Fruit fly (Drosophila melanogaster) whole organism, embryonic: ENCODE data around the gene CG17929.

Experiments used
- Adf1 ChIP-seq: fragments of 200-800 bp; sonication (Bioruptor generic); IDR thresholded peaks from 2 replicates; pipeline ENCODE4 v1.3.6; 2022; ENCODE audit warnings: missing biosample characterization, missing genetic modification characterization
- Awh ChIP-seq: fragments of 200-800 bp; sonication (Bioruptor generic); IDR thresholded peaks from 2 replicates; pipeline ENCODE4, ENCODE4 v1.3.6; 2022; ENCODE audit warnings: missing biosample characterization, missing genetic modification characterization
- Blimp-1 ChIP-seq: fragments of 200-800 bp; sonication (Bioruptor generic); optimal IDR thresholded peaks from 3 replicates; lab custom pipeline; 2018; ENCODE audit warnings: missing biosample characterization, missing genetic modification characterization, mild to moderate bottlenecking, moderate library complexity, missing genetic modification reagents
- BtbVII ChIP-seq: fragments of 200-800 bp; sonication (Bioruptor generic); optimal IDR thresholded peaks from 3 replicates; lab custom pipeline; 2017; ENCODE audit warnings: missing biosample characterization, mild to moderate bottlenecking, missing genetic modification characterization
- CG10654 ChIP-seq: fragments of 200-800 bp; sonication (Bioruptor generic); optimal IDR thresholded peaks from 2 replicates; lab custom pipeline; 2016; ENCODE audit warnings: missing biosample characterization, missing genetic modification characterization
- CG11398 ChIP-seq: fragments of 200-800 bp; sonication (Bioruptor generic); optimal IDR thresholded peaks from 2 replicates; lab custom pipeline; 2016; ENCODE audit warnings: missing biosample characterization, missing genetic modification characterization
- CG12236 ChIP-seq: fragments of 200-800 bp; sonication (Bioruptor generic); optimal IDR thresholded peaks from 2 replicates; lab custom pipeline; 2016; ENCODE audit warnings: missing biosample characterization, missing genetic modification characterization
- CG13894 ChIP-seq: fragments of 200-800 bp; sonication (Bioruptor generic); optimal IDR thresholded peaks from 3 replicates; lab custom pipeline; 2018; ENCODE audit warnings: missing biosample characterization, mild to moderate bottlenecking, missing genetic modification characterization, moderate library complexity
- CG15601 ChIP-seq: fragments of 200-800 bp; sonication (Bioruptor generic); optimal IDR thresholded peaks from 3 replicates; lab custom pipeline; 2019; ENCODE audit warnings: missing biosample characterization, mild to moderate bottlenecking, missing genetic modification characterization, moderate library complexity
- CG17186 ChIP-seq: fragments of 200-800 bp; sonication (Bioruptor generic); optimal IDR thresholded peaks from 3 replicates; lab custom pipeline; 2017; ENCODE audit warnings: missing biosample characterization, missing genetic modification reagents, missing genetic modification characterization
- CG2889 ChIP-seq: fragments of 200-800 bp; sonication (Bioruptor generic); IDR thresholded peaks from 3 replicates; pipeline ENCODE4 v1.3.6; 2022; ENCODE audit warnings: missing biosample characterization, missing genetic modification characterization
- CG3995 ChIP-seq: fragments of 200-800 bp; sonication (Bioruptor generic); optimal IDR thresholded peaks from 3 replicates; lab custom pipeline; 2016; ENCODE audit warnings: missing biosample characterization, missing genetic modification characterization
- CG42726 ChIP-seq: fragments of 200-800 bp; sonication (Bioruptor generic); IDR thresholded peaks from 2 replicates; pipeline ENCODE4 v1.3.6; 2022; ENCODE audit warnings: missing biosample characterization, missing genetic modification characterization; ENCODE audit not compliant: partially characterized antibody
- CG4617 ChIP-seq: fragments of 200-800 bp; sonication (Bioruptor generic); optimal IDR thresholded peaks from 3 replicates; lab custom pipeline; 2016; ENCODE audit warnings: missing biosample characterization, missing genetic modification characterization, borderline replicate concordance
- CG6254 ChIP-seq: fragments of 200-800 bp; sonication (Bioruptor generic); optimal IDR thresholded peaks from 3 replicates; lab custom pipeline; 2017; ENCODE audit warnings: mild to moderate bottlenecking, missing biosample characterization, missing genetic modification reagents, missing genetic modification characterization
- CG8944 ChIP-seq: fragments of 200-800 bp; sonication (Bioruptor generic); optimal IDR thresholded peaks from 3 replicates; lab custom pipeline; 2016; ENCODE audit warnings: missing biosample characterization, missing genetic modification characterization
- Dad ChIP-seq: fragments of 200-800 bp; sonication (Bioruptor generic); optimal IDR thresholded peaks from 3 replicates; lab custom pipeline; 2016; ENCODE audit warnings: missing biosample characterization, missing genetic modification characterization
- Doc2 ChIP-seq: fragments of 200-800 bp; sonication (Bioruptor generic); IDR thresholded peaks from 2 replicates; pipeline ENCODE4 v1.3.6; 2022; ENCODE audit warnings: missing biosample characterization, missing genetic modification characterization
- HHEX ChIP-seq: fragments of 200-800 bp; sonication (Bioruptor generic); optimal IDR thresholded peaks from 3 replicates; lab custom pipeline; 2017; ENCODE audit warnings: missing biosample characterization, mild to moderate bottlenecking, missing genetic modification characterization, missing genetic modification reagents
- Hsf ChIP-seq: fragments of 200-800 bp; sonication (Bioruptor generic); optimal IDR thresholded peaks from 3 replicates; lab custom pipeline; 2016; ENCODE audit warnings: missing biosample characterization, missing genetic modification characterization
- Kr ChIP-seq: fragments of 200-800 bp; sonication (Bioruptor generic); optimal IDR thresholded peaks from 2 replicates; lab custom pipeline; 2017; ENCODE audit warnings: missing biosample characterization, mild to moderate bottlenecking, missing genetic modification characterization
- MESR4 ChIP-seq: fragments of 200-800 bp; sonication (Bioruptor generic); optimal IDR thresholded peaks from 2 replicates; lab custom pipeline; 2018; ENCODE audit warnings: missing biosample characterization, mild to moderate bottlenecking, missing genetic modification characterization, moderate library complexity
- NC2α ChIP-seq: fragments of 200-800 bp; sonication (Bioruptor generic); optimal IDR thresholded peaks from 2 replicates; lab custom pipeline; 2016; ENCODE audit warnings: missing biosample characterization, missing genetic modification characterization
- Nf-YA ChIP-seq: fragments of 200-800 bp; sonication (Bioruptor generic); IDR thresholded peaks from 2 replicates; pipeline ENCODE4 v1.3.6; 2022; ENCODE audit warnings: missing biosample characterization, missing genetic modification characterization
- Oli ChIP-seq: fragments of 200-800 bp; sonication (Bioruptor generic); optimal IDR thresholded peaks from 2 replicates; lab custom pipeline; 2018; ENCODE audit warnings: missing biosample characterization, mild to moderate bottlenecking, missing genetic modification characterization, moderate library complexity
- Tbp ChIP-seq: fragments of >200 bp; optimal IDR thresholded peaks from 2 replicates; lab custom pipeline; 2018; ENCODE audit warnings: missing biosample characterization, missing genetic modification characterization
- Trl ChIP-seq, 3 experiments: fragments of >200 bp in 2 of 3; fragments of 200-800 bp in 1 of 3; sonication (Bioruptor generic) in 1 of 3; optimal IDR thresholded peaks; 2 replicates in 1 of 3; 3 replicates in 2 of 3; lab custom pipeline; 2016 to 2017; ENCODE audit warnings: missing biosample characterization in 1 of 3, missing genetic modification characterization in 1 of 3
- abd-A ChIP-seq: fragments of 200-800 bp; sonication (Bioruptor generic); optimal IDR thresholded peaks from 3 replicates; lab custom pipeline; 2019; ENCODE audit warnings: missing biosample characterization, mild to moderate bottlenecking, missing genetic modification characterization, moderate library complexity
- ash1 ChIP-seq: fragments of 200-800 bp; sonication (Bioruptor generic); optimal IDR thresholded peaks from 2 replicates; lab custom pipeline; 2018; ENCODE audit warnings: missing biosample characterization, mild to moderate bottlenecking, missing genetic modification characterization
- bcd ChIP-seq: fragments of 200-800 bp; sonication (Bioruptor generic); optimal IDR thresholded peaks from 2 replicates; lab custom pipeline; 2017; ENCODE audit warnings: missing biosample characterization, mild to moderate bottlenecking, missing genetic modification characterization
- bigmax ChIP-seq: fragments of 200-800 bp; sonication (Bioruptor generic); optimal IDR thresholded peaks from 2 replicates; lab custom pipeline; 2018; ENCODE audit warnings: missing biosample characterization, mild to moderate bottlenecking, missing genetic modification characterization
- btn ChIP-seq: fragments of 200-800 bp; sonication (Bioruptor generic); optimal IDR thresholded peaks from 2 replicates; lab custom pipeline; 2016; ENCODE audit warnings: missing biosample characterization, missing genetic modification characterization
- caup ChIP-seq: fragments of 200-800 bp; sonication (Bioruptor generic); optimal IDR thresholded peaks from 3 replicates; lab custom pipeline; 2017; ENCODE audit warnings: missing biosample characterization, mild to moderate bottlenecking, missing genetic modification characterization, moderate library complexity; ENCODE audit not compliant: severe bottlenecking
- chinmo ChIP-seq: fragments of 200-800 bp; sonication (Bioruptor generic); IDR thresholded peaks from 4 replicates; pipeline ENCODE4 v1.3.6; 2022; ENCODE audit warnings: missing biosample characterization, missing genetic modification characterization; ENCODE audit not compliant: partially characterized antibody
- ci ChIP-seq: fragments of 200-800 bp; sonication (Bioruptor generic); IDR thresholded peaks from 3 replicates; pipeline ENCODE4 v1.3.6; 2022; ENCODE audit warnings: missing biosample characterization, missing genetic modification characterization
- dimm ChIP-seq: fragments of 200-800 bp; sonication (Bioruptor generic); IDR thresholded peaks from 2 replicates; pipeline ENCODE4 v1.3.6; 2022; ENCODE audit warnings: missing biosample characterization, missing genetic modification characterization
- fd64A ChIP-seq: fragments of 200-800 bp; sonication (Bioruptor generic); optimal IDR thresholded peaks from 3 replicates; lab custom pipeline; 2018; ENCODE audit warnings: missing biosample characterization, mild to moderate bottlenecking, missing genetic modification characterization
- gcm ChIP-seq: fragments of 200-800 bp; sonication (Bioruptor generic); optimal IDR thresholded peaks from 2 replicates; lab custom pipeline; 2019; ENCODE audit warnings: missing biosample characterization, mild to moderate bottlenecking, missing genetic modification characterization, moderate library complexity
- grau ChIP-seq: fragments of 200-800 bp; optimal IDR thresholded peaks from 3 replicates; lab custom pipeline; 2019; ENCODE audit warnings: missing biosample characterization, mild to moderate bottlenecking, missing genetic modification characterization, moderate library complexity
- hkb ChIP-seq, 2 experiments: fragments of 200-800 bp in 1 of 2; fragments of >200 bp in 1 of 2; sonication (Bioruptor generic) in 1 of 2; IDR thresholded peaks in 1 of 2; optimal IDR thresholded peaks in 1 of 2; 2 replicates each; pipeline versions ENCODE4 v1.3.6 to Lab custom; 2017 to 2022; ENCODE audit warnings: missing biosample characterization in 1 of 2, missing genetic modification characterization in 1 of 2
- lbe ChIP-seq: fragments of 200-800 bp; sonication (Bioruptor generic); optimal IDR thresholded peaks from 2 replicates; lab custom pipeline; 2016; ENCODE audit warnings: missing biosample characterization, mild to moderate bottlenecking, missing genetic modification characterization
- luna ChIP-seq: fragments of 200-800 bp; sonication (Bioruptor generic); optimal IDR thresholded peaks from 2 replicates; lab custom pipeline; 2016; ENCODE audit warnings: missing biosample characterization, missing genetic modification characterization
- mld ChIP-seq: fragments of 200-800 bp; sonication (Bioruptor generic); IDR thresholded peaks from 3 replicates; pipeline ENCODE4 v1.3.6; 2022; ENCODE audit warnings: missing biosample characterization, missing genetic modification characterization; ENCODE audit not compliant: partially characterized antibody
- nau ChIP-seq: fragments of 200-800 bp; sonication (Bioruptor generic); optimal IDR thresholded peaks from 3 replicates; lab custom pipeline; 2017; ENCODE audit warnings: missing biosample characterization, mild to moderate bottlenecking, missing genetic modification characterization, missing genetic modification reagents
- pros ChIP-seq: fragments of 200-800 bp; sonication (Bioruptor generic); optimal IDR thresholded peaks from 3 replicates; lab custom pipeline; 2019; ENCODE audit warnings: missing biosample characterization, mild to moderate bottlenecking, missing genetic modification characterization, moderate library complexity
- schlank ChIP-seq: fragments of 200-800 bp; sonication (Bioruptor generic); optimal IDR thresholded peaks from 2 replicates; lab custom pipeline; 2018; ENCODE audit warnings: missing biosample characterization, mild to moderate bottlenecking, missing genetic modification characterization
- slp2 ChIP-seq: fragments of 200-800 bp; sonication (Bioruptor generic); optimal IDR thresholded peaks from 2 replicates; lab custom pipeline; 2016; ENCODE audit warnings: missing biosample characterization, missing genetic modification characterization
- sqz ChIP-seq: fragments of 200-800 bp; sonication (Bioruptor generic); optimal IDR thresholded peaks from 3 replicates; lab custom pipeline; 2018; ENCODE audit warnings: missing biosample characterization, mild to moderate bottlenecking, missing genetic modification characterization
- z ChIP-seq: fragments of 200-800 bp; sonication (Bioruptor generic); IDR thresholded peaks from 3 replicates; pipeline ENCODE4 v1.3.6; 2022; ENCODE audit warnings: missing biosample characterization, missing genetic modification characterization

Gene CG17929

dm6 chr3R:16277543-16277942 is 47.7 kb upstream of the CG17929 start (continued):
- TF ChIP-seq pros (peak; percentile 8), CG11398 (GFP tag; lab: Kevin White, UChicago) (no peak), MESR4 (GFP tag; lab: Kevin White, UChicago) (no peak), bcd (GFP tag; lab: Kevin White, UChicago) (no peak), Nf-YA (no peak), hkb (optimal IDR thresholded peaks at IDR 0.05; lab: Kevin White, UChicago) (no peak), hkb (GFP tag; IDR thresholded peaks at IDR 0.05; lab: Robert Waterston, UW) (no peak), luna (no peak), CG13894 (tag; lab: Kevin White, UChicago) (no peak), Oli (tag; lab: Kevin White, UChicago) (no peak), sqz (GFP tag; lab: Kevin White, UChicago) (peak; percentile 87), chinmo (GFP tag; lab: Robert Waterston, UW) (0 out of 4 replicates have a peak, but pooled peaks have one; percentile 35), fd64A (GFP tag; lab: Kevin White, UChicago) (no peak), grau (tag; lab: Kevin White, UChicago) (no peak), gcm (peak; percentile 88), ci (GFP tag; lab: Robert Waterston, UW) (no peak), NC2α (no peak), nau (GFP tag; lab: Kevin White, UChicago) (peak; percentile 9), Dad (GFP tag; lab: Kevin White, UChicago) (no peak), ash1 (no peak), Tbp (no peak), HHEX (GFP tag; lab: Kevin White, UChicago) (no peak), slp2 (GFP tag; lab: Kevin White, UChicago) (no peak), Blimp-1 (no peak), Hsf (GFP tag; lab: Kevin White, UChicago) (no peak), Kr (no peak), CG12236 (GFP tag; lab: Kevin White, UChicago) (no peak), CG8944 (GFP tag; lab: Kevin White, UChicago) (no peak), caup (GFP tag; lab: Kevin White, UChicago) (no peak), CG6254 (GFP tag; lab: Kevin White, UChicago) (no peak), BtbVII (GFP tag; lab: Kevin White, UChicago) (peak; percentile 34), bigmax (GFP tag; lab: Kevin White, UChicago) (no peak), mld (GFP tag; lab: Robert Waterston, UW) (no peak), abd-A (tag; lab: Kevin White, UChicago) (peak; percentile 80), btn (no peak), Awh (GFP tag; lab: Robert Waterston, UW) (0 out of 2 replicates have a peak, but pooled peaks have one; percentile 8), lbe (GFP tag; lab: Kevin White, UChicago) (no peak), CG4617 (GFP tag; lab: Kevin White, UChicago) (no peak), CG15601 (no peak), CG10654 (no peak), CG17186 (GFP tag; lab: Kevin White, UChicago) (no peak), Doc2 (GFP tag; lab: Robert Waterston, UW) (no peak), CG3995 (GFP tag; lab: Kevin White, UChicago) (no peak), Trl (optimal IDR thresholded peaks at IDR 0.05; lab: Kevin White, UChicago) (peak; percentile 48 to 79), Trl (GFP tag; optimal IDR thresholded peaks at IDR 0.05; lab: Kevin White, UChicago) (no peak), CG42726 (GFP tag; lab: Robert Waterston, UW) (no peak), CG2889 (GFP tag; lab: Robert Waterston, UW) (no peak), Adf1 (GFP tag; lab: Robert Waterston, UW) (no peak), dimm (GFP tag; lab: Robert Waterston, UW) (no peak), z (GFP tag; lab: Robert Waterston, UW) (peak; percentile 87), schlank (no peak)
